Worm (Caenorhabditis elegans) whole organism, L2 larva: ENCODE measurements around the gene rcd-1.

Experiments
- C34F6.9 ChIP-seq: fragments of 150-350 bp; optimal IDR thresholded peaks from 2 replicates; lab custom pipeline; 2014; ENCODE audit warnings: missing biosample characterization, missing genetic modification characterization
- F13H6.1 ChIP-seq: sonication (generic microtip); optimal IDR thresholded peaks from 2 replicates; lab custom pipeline; 2016; ENCODE audit warnings: missing genetic modification characterization, missing compliant biosample characterization
- R02D3.7 ChIP-seq: fragments of 150-350 bp; optimal IDR thresholded peaks from 2 replicates; lab custom pipeline; 2014; ENCODE audit warnings: missing biosample characterization, missing genetic modification characterization
- Y55F3AM.14 ChIP-seq: fragments of 200-800 bp; sonication (Bioruptor generic); optimal IDR thresholded peaks from 2 replicates; lab custom pipeline; 2018; ENCODE audit warnings: mild to moderate bottlenecking, missing genetic modification characterization, missing compliant biosample characterization
- ZK546.5 ChIP-seq: sonication (generic microtip); optimal IDR thresholded peaks from 2 replicates; lab custom pipeline; 2017; ENCODE audit warnings: missing biosample characterization, missing genetic modification characterization
- alr-1 ChIP-seq: fragments of 150-350 bp; optimal IDR thresholded peaks from 2 replicates; lab custom pipeline; 2014; ENCODE audit warnings: missing biosample characterization, missing genetic modification characterization
- ama-1 ChIP-seq: fragments of 150-350 bp; optimal IDR thresholded peaks from 2 replicates; lab custom pipeline; 2018; ENCODE audit warnings: inconsistent platforms
- blmp-1 ChIP-seq: sonication (generic microtip); optimal IDR thresholded peaks from 2 replicates; lab custom pipeline; 2017; ENCODE audit warnings: missing genetic modification characterization, mild to moderate bottlenecking, missing compliant biosample characterization, antibody characterized with exemption, moderate library complexity; ENCODE audit not compliant: insufficient read depth
- crh-2 ChIP-seq: sonication (generic microtip); optimal IDR thresholded peaks from 2 replicates; lab custom pipeline; 2017; ENCODE audit warnings: missing biosample characterization, missing genetic modification characterization
- dmd-4 ChIP-seq: sonication (generic microtip); optimal IDR thresholded peaks from 2 replicates; lab custom pipeline; 2017; ENCODE audit warnings: missing biosample characterization, missing genetic modification characterization
- egl-27 ChIP-seq: sonication (generic microtip); optimal IDR thresholded peaks from 3 replicates; lab custom pipeline; 2017; ENCODE audit warnings: missing biosample characterization, missing genetic modification reagents, missing genetic modification characterization
- fos-1 ChIP-seq: fragments of 150-350 bp; optimal IDR thresholded peaks from 2 replicates; lab custom pipeline; 2014; ENCODE audit warnings: missing biosample characterization, missing genetic modification characterization
- gmeb-1 ChIP-seq: fragments of 150-350 bp; optimal IDR thresholded peaks from 2 replicates; lab custom pipeline; 2014; ENCODE audit warnings: missing biosample characterization, missing genetic modification characterization
- lin-13 ChIP-seq: fragments of 150-350 bp; optimal IDR thresholded peaks from 2 replicates; lab custom pipeline; 2014; ENCODE audit warnings: missing biosample characterization, missing genetic modification reagents, missing genetic modification characterization
- lin-39 ChIP-seq: fragments of 150-350 bp; optimal IDR thresholded peaks from 2 replicates; lab custom pipeline; 2014; ENCODE audit warnings: missing biosample characterization, missing genetic modification reagents, missing genetic modification characterization
- mdl-1 ChIP-seq, 2 experiments: fragments of 150-350 bp in 1 of 2; sonication (generic microtip) in 1 of 2; optimal IDR thresholded peaks; 2 replicates each; lab custom pipeline; 2017; ENCODE audit warnings: missing biosample characterization in 2 of 2, missing genetic modification characterization in 2 of 2
- nhr-10 ChIP-seq: sonication (generic microtip); optimal IDR thresholded peaks from 2 replicates; lab custom pipeline; 2017; ENCODE audit warnings: missing biosample characterization, missing genetic modification characterization
- nhr-12 ChIP-seq: fragments of 150-350 bp; optimal IDR thresholded peaks from 2 replicates; lab custom pipeline; 2014; ENCODE audit warnings: missing biosample characterization, missing genetic modification characterization
- nhr-129 ChIP-seq: fragments of 150-350 bp; optimal IDR thresholded peaks from 2 replicates; lab custom pipeline; 2014; ENCODE audit warnings: missing biosample characterization, missing genetic modification characterization
- nhr-21 ChIP-seq: fragments of 150-350 bp; optimal IDR thresholded peaks from 2 replicates; lab custom pipeline; 2014; ENCODE audit warnings: missing biosample characterization, missing genetic modification characterization
- nhr-23 ChIP-seq: fragments of 150-350 bp; optimal IDR thresholded peaks from 2 replicates; lab custom pipeline; 2014; ENCODE audit warnings: missing biosample characterization, missing genetic modification reagents, missing genetic modification characterization
- nhr-237 ChIP-seq: fragments of 150-350 bp; optimal IDR thresholded peaks from 2 replicates; lab custom pipeline; 2014; ENCODE audit warnings: missing biosample characterization, missing genetic modification characterization
- nhr-25 ChIP-seq: fragments of 150-350 bp; sonication (generic microtip); optimal IDR thresholded peaks from 3 replicates; lab custom pipeline; 2014; ENCODE audit warnings: missing biosample characterization, missing genetic modification characterization
- nhr-6 ChIP-seq: fragments of 150-350 bp; optimal IDR thresholded peaks from 2 replicates; lab custom pipeline; 2014; ENCODE audit warnings: missing biosample characterization, missing genetic modification characterization
- nhr-77 ChIP-seq: fragments of 150-350 bp; optimal IDR thresholded peaks from 2 replicates; lab custom pipeline; 2014; ENCODE audit warnings: missing biosample characterization, missing genetic modification characterization
- peb-1 ChIP-seq: fragments of 150-350 bp; optimal IDR thresholded peaks from 2 replicates; lab custom pipeline; 2014; ENCODE audit warnings: missing biosample characterization, missing genetic modification characterization
- sem-4 ChIP-seq: fragments of 150-350 bp; optimal IDR thresholded peaks from 2 replicates; lab custom pipeline; 2014; ENCODE audit warnings: missing biosample characterization, missing genetic modification reagents, missing genetic modification characterization
- skn-1 ChIP-seq: sonication (generic microtip); optimal IDR thresholded peaks from 2 replicates; lab custom pipeline; 2017; ENCODE audit warnings: missing biosample characterization, missing genetic modification characterization
- sma-3 ChIP-seq: sonication (generic microtip); optimal IDR thresholded peaks from 2 replicates; lab custom pipeline; 2016; ENCODE audit warnings: missing genetic modification reagents, missing genetic modification characterization, missing compliant biosample characterization
- sma-9 ChIP-seq, 2 experiments: fragments of 150-350 bp in 1 of 2; sonication (generic microtip) in 1 of 2; optimal IDR thresholded peaks; 2 replicates each; lab custom pipeline; 2014 to 2016; ENCODE audit warnings: missing genetic modification characterization in 2 of 2, mild to moderate bottlenecking in 1 of 2, missing biosample characterization in 1 of 2, missing compliant biosample characterization in 1 of 2, missing genetic modification reagents in 1 of 2, moderate library complexity in 1 of 2
- snpc-4 ChIP-seq: fragments of 150-350 bp; optimal IDR thresholded peaks from 2 replicates; lab custom pipeline; 2014; ENCODE audit warnings: missing biosample characterization, missing genetic modification characterization
- unc-39 ChIP-seq: fragments of 150-350 bp; optimal IDR thresholded peaks from 2 replicates; lab custom pipeline; 2014; ENCODE audit warnings: missing biosample characterization, missing genetic modification characterization
- unc-55 ChIP-seq: fragments of 150-350 bp; sonication (generic microtip); optimal IDR thresholded peaks from 3 replicates; lab custom pipeline; 2014; ENCODE audit warnings: missing biosample characterization, missing genetic modification reagents, missing genetic modification characterization
- zag-1 ChIP-seq: fragments of 150-350 bp; optimal IDR thresholded peaks from 2 replicates; lab custom pipeline; 2014; ENCODE audit warnings: missing biosample characterization, missing genetic modification characterization
- ztf-11 ChIP-seq: sonication (generic microtip); optimal IDR thresholded peaks from 2 replicates; lab custom pipeline; 2017; ENCODE audit warnings: missing biosample characterization, missing genetic modification characterization
- ztf-4 ChIP-seq: fragments of 150-350 bp; optimal IDR thresholded peaks from 2 replicates; lab custom pipeline; 2014; ENCODE audit warnings: missing biosample characterization, missing genetic modification characterization

The rcd-1 gene

DNA sequence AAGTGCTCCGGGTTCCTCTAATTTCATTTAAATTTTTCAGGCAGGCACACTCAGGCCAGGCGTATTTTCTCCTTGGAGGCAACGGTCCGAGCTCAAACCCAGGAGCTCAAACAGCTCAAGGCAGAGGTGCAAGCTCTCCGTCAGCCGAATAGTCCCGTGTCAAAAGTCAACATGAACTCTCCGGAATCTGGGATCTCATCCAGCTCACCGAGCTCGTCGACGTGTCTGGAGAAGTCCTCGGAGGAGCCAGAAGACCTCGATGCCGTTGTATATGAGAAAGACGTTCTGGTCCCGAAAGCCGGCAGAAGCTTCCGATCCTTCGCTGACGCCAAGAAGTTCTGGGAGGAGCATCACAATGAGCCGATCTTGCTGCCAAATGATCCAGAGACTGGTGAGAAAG, 32.1 kb downstream of the rcd-1 start:
- TF ChIP-seq C34F6.9 (tag; lab: Kevin White, UChicago) (no peak), nhr-10 (tag; lab: Kevin White, UChicago) (no peak), ZK546.5 (tag; lab: Kevin White, UChicago) (no peak), mdl-1 (tag; optimal IDR thresholded peaks at IDR 0.05; lab: Kevin White, UChicago) (no peak), ztf-11 (no peak), nhr-129 (tag; lab: Kevin White, UChicago) (no peak), sma-3 (GFP tag; lab: Kevin White, UChicago) (no peak), nhr-77 (tag; lab: Kevin White, UChicago) (no peak), nhr-6 (tag; lab: Kevin White, UChicago) (no peak), F13H6.1 (tag; lab: Kevin White, UChicago) (no peak), skn-1 (tag; lab: Kevin White, UChicago) (no peak), gmeb-1 (no peak), ama-1 (no peak), alr-1 (tag; lab: Kevin White, UChicago) (no peak), nhr-25 (tag; lab: Kevin White, UChicago) (no peak), nhr-237 (tag; lab: Kevin White, UChicago) (no peak), blmp-1 (tag; lab: Kevin White, UChicago) (no peak), nhr-12 (tag; lab: Kevin White, UChicago) (no peak), lin-13 (no peak), ztf-4 (tag; lab: Kevin White, UChicago) (no peak)

DNA sequence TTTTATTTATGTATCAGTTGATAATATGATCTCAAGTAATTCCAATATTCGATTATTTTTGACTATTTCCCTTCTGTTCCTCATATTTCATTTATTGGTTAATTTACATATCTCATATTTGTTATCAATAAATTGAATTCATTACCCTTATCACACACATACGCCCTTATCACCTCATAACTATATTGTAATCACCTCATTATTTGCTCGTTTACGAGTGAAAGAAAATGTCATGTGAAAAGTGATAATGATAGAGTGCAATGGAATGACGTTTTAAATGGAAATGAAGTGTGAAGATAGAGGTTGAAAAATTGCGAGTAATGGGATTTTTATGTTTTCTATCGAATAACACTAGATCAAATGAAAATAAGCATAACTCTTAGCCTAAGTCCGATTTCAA, 32.8 kb downstream of the rcd-1 start:
- no peak for TF ChIP-seq nhr-77 (tag; lab: Kevin White, UChicago)
- TF ChIP-seq alr-1 (tag; lab: Kevin White, UChicago): no peak
- peak; percentile 78 for TF ChIP-seq sma-9 (GFP tag; optimal IDR thresholded peaks at IDR 0.05; lab: Kevin White, UChicago)
- no peak for TF ChIP-seq sma-9 (tag; optimal IDR thresholded peaks at IDR 0.05; lab: Kevin White, UChicago)
- no peak for TF ChIP-seq Y55F3AM.14 (GFP tag; lab: Kevin White, UChicago)
- peak; percentile 93 for TF ChIP-seq skn-1 (tag; lab: Kevin White, UChicago)
- TF ChIP-seq gmeb-1: peak; percentile 64
- TF ChIP-seq egl-27 (tag; lab: Kevin White, UChicago): peak; percentile 80
- TF ChIP-seq crh-2 (tag; lab: Kevin White, UChicago): peak; percentile 78
- peak; percentile 100 for TF ChIP-seq fos-1 (tag; lab: Kevin White, UChicago)
- TF ChIP-seq snpc-4 (tag; lab: Kevin White, UChicago): no peak
- TF ChIP-seq zag-1 (tag; lab: Kevin White, UChicago): no peak
- TF ChIP-seq ztf-4 (tag; lab: Kevin White, UChicago): no peak
- TF ChIP-seq peb-1 (tag; lab: Kevin White, UChicago): no peak
- peak; percentile 27 for TF ChIP-seq sma-3 (GFP tag; lab: Kevin White, UChicago)
- TF ChIP-seq, all 48 proteins: peak for 7

DNA sequence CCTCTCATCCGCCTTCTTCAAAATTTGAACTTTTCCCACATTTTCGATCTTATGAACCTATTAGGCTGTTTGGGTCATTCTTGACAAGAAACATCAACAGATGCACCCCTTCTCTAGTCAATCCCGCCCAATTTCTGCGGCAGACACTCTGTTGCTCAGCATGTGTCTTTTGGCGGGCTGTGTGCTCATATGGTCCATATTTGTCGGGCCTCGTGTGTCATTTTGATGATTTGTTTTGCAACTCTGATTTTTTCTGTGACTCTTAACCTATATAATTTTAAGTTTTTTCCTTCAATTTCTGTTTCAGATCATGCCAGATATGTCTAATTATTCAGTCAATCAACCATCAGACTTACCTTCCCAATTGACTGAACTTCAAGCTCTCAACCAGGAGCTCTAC, 33.5 kb downstream of the rcd-1 start, which contains the start of gene T24E12.13:
Gene T24E12.13, plus strand, starts transcription at position 301 of the 400 bp plus-strand sequence.
- TF ChIP-seq egl-27 (tag; lab: Kevin White, UChicago) (no peak), lin-39 (tag; lab: Kevin White, UChicago) (no peak), ztf-4 (tag; lab: Kevin White, UChicago) (no peak), nhr-6 (tag; lab: Kevin White, UChicago) (no peak), ztf-11 (no peak), unc-39 (no peak), nhr-21 (tag; lab: Kevin White, UChicago) (no peak), zag-1 (tag; lab: Kevin White, UChicago) (no peak), nhr-12 (tag; lab: Kevin White, UChicago) (no peak), lin-13 (no peak), crh-2 (tag; lab: Kevin White, UChicago) (no peak), nhr-23 (tag; lab: Kevin White, UChicago) (no peak), R02D3.7 (tag; lab: Kevin White, UChicago) (no peak), dmd-4 (tag; lab: Kevin White, UChicago) (no peak), sem-4 (tag; lab: Kevin White, UChicago) (no peak), fos-1 (tag; lab: Kevin White, UChicago) (no peak), unc-55 (GFP tag; lab: Kevin White, UChicago) (no peak)
